Fruit fly (Drosophila melanogaster) whole organism, embryonic: Measurements from ENCODE around the gene CG6800.
A peak's percentile ranks its signal among the peaks of the same experiment; 100 is the strongest.

ENCODE experiments used
- Asciz ChIP-seq: fragments of 200-800 bp; sonication (Bioruptor generic); optimal IDR thresholded peaks from 2 replicates; lab custom pipeline; 2017; ENCODE audit warnings: missing biosample characterization, mild to moderate bottlenecking, missing genetic modification characterization, missing genetic modification reagents
- B-H1 ChIP-seq: fragments of 200-800 bp; sonication (Bioruptor generic); IDR thresholded peaks from 3 replicates; pipeline ENCODE4 v1.3.6; 2022; ENCODE audit warnings: missing biosample characterization, missing genetic modification characterization
- Blimp-1 ChIP-seq: fragments of 200-800 bp; sonication (Bioruptor generic); optimal IDR thresholded peaks from 3 replicates; lab custom pipeline; 2018; ENCODE audit warnings: missing biosample characterization, missing genetic modification characterization, mild to moderate bottlenecking, moderate library complexity, missing genetic modification reagents
- CG11696 ChIP-seq: fragments of 200-800 bp; sonication (Bioruptor generic); IDR thresholded peaks from 2 replicates; pipeline ENCODE4 v1.3.6; 2022; ENCODE audit warnings: missing biosample characterization, missing genetic modification characterization
- CG13296 ChIP-seq: fragments of 200-800 bp; sonication (Bioruptor generic); optimal IDR thresholded peaks from 3 replicates; lab custom pipeline; 2018; ENCODE audit warnings: missing biosample characterization, mild to moderate bottlenecking, missing genetic modification characterization
- CG14710 ChIP-seq: fragments of 200-800 bp; sonication (Bioruptor generic); optimal IDR thresholded peaks from 3 replicates; lab custom pipeline; 2019; ENCODE audit warnings: missing biosample characterization, mild to moderate bottlenecking, missing genetic modification characterization, moderate library complexity
- CG15514 ChIP-seq: fragments of 200-800 bp; sonication (Bioruptor generic); optimal IDR thresholded peaks from 3 replicates; lab custom pipeline; 2017; ENCODE audit warnings: missing biosample characterization, missing genetic modification characterization, mild to moderate bottlenecking, moderate library complexity, missing genetic modification reagents
- CG17385 ChIP-seq: fragments of 200-800 bp; sonication (Bioruptor generic); optimal IDR thresholded peaks from 3 replicates; lab custom pipeline; 2018; ENCODE audit warnings: missing biosample characterization, mild to moderate bottlenecking, missing genetic modification characterization
- CG1792 ChIP-seq: fragments of 200-800 bp; sonication (Bioruptor generic); optimal IDR thresholded peaks from 2 replicates; lab custom pipeline; 2016; ENCODE audit warnings: missing biosample characterization, missing genetic modification characterization
- CG18262 ChIP-seq: fragments of 200-800 bp; optimal IDR thresholded peaks from 3 replicates; lab custom pipeline; 2019; ENCODE audit warnings: missing biosample characterization, mild to moderate bottlenecking, missing genetic modification characterization, moderate library complexity
- CG18619 ChIP-seq: fragments of 200-800 bp; sonication (Bioruptor generic); optimal IDR thresholded peaks from 3 replicates; lab custom pipeline; 2017; ENCODE audit warnings: missing biosample characterization, mild to moderate bottlenecking, missing genetic modification characterization
- CG2116 ChIP-seq: fragments of 200-800 bp; sonication (Bioruptor generic); optimal IDR thresholded peaks from 3 replicates; lab custom pipeline; 2018; ENCODE audit warnings: missing biosample characterization, mild to moderate bottlenecking, missing genetic modification characterization
- CG2889 ChIP-seq: fragments of 200-800 bp; sonication (Bioruptor generic); IDR thresholded peaks from 3 replicates; pipeline ENCODE4 v1.3.6; 2022; ENCODE audit warnings: missing biosample characterization, missing genetic modification characterization
- CG31365 ChIP-seq: fragments of 200-800 bp; sonication (Bioruptor generic); optimal IDR thresholded peaks from 2 replicates; lab custom pipeline; 2018; ENCODE audit warnings: missing biosample characterization, mild to moderate bottlenecking, missing genetic modification characterization
- CG4424 ChIP-seq: fragments of 200-800 bp; sonication (Bioruptor generic); optimal IDR thresholded peaks from 3 replicates; lab custom pipeline; 2016; ENCODE audit warnings: missing biosample characterization, missing genetic modification characterization
- CG6175 ChIP-seq: fragments of 200-800 bp; sonication (Bioruptor generic); IDR thresholded peaks from 3 replicates; pipeline ENCODE4 v1.3.6; 2022; ENCODE audit warnings: missing biosample characterization, missing genetic modification characterization
- CG6254 ChIP-seq: fragments of 200-800 bp; sonication (Bioruptor generic); optimal IDR thresholded peaks from 3 replicates; lab custom pipeline; 2017; ENCODE audit warnings: mild to moderate bottlenecking, missing biosample characterization, missing genetic modification reagents, missing genetic modification characterization
- CG7556 ChIP-seq: fragments of 200-800 bp; sonication (Bioruptor generic); optimal IDR thresholded peaks from 2 replicates; lab custom pipeline; 2017; ENCODE audit warnings: missing biosample characterization, mild to moderate bottlenecking, missing genetic modification characterization
- CG8359 ChIP-seq: fragments of 200-800 bp; sonication (Bioruptor generic); optimal IDR thresholded peaks from 2 replicates; lab custom pipeline; 2017; ENCODE audit warnings: missing biosample characterization, mild to moderate bottlenecking, missing genetic modification characterization, borderline replicate concordance
- CoRest ChIP-seq: fragments of 200-800 bp; sonication (Bioruptor generic); optimal IDR thresholded peaks from 3 replicates; lab custom pipeline; 2018; ENCODE audit warnings: missing biosample characterization, mild to moderate bottlenecking, missing genetic modification characterization, moderate library complexity
- Dfd ChIP-seq, 2 experiments: fragments of >200 bp; optimal IDR thresholded peaks; 2 replicates each; lab custom pipeline; 2017; ENCODE audit warnings: missing biosample characterization in 2 of 2, missing genetic modification characterization in 2 of 2
- HLH3B ChIP-seq: fragments of 200-800 bp; sonication (Bioruptor generic); IDR thresholded peaks from 2 replicates; pipeline ENCODE4 v1.3.6; 2022; ENCODE audit warnings: missing biosample characterization, missing genetic modification characterization
- Hmr ChIP-seq: fragments of 200-800 bp; sonication (Bioruptor generic); optimal IDR thresholded peaks from 3 replicates; lab custom pipeline; 2017; ENCODE audit warnings: mild to moderate bottlenecking, missing biosample characterization, missing genetic modification reagents, missing genetic modification characterization
- Hr39 ChIP-seq: fragments of >200 bp; optimal IDR thresholded peaks from 2 replicates; lab custom pipeline; 2017
- Hr78 ChIP-seq, 2 experiments: fragments of 200-800 bp in 1 of 2; fragments of >200 bp in 1 of 2; sonication (Bioruptor generic) in 1 of 2; optimal IDR thresholded peaks; 2 replicates each; lab custom pipeline; 2017 to 2019; ENCODE audit warnings: missing biosample characterization in 2 of 2, missing genetic modification characterization in 2 of 2, mild to moderate bottlenecking in 1 of 2, moderate library complexity in 1 of 2
- Med ChIP-seq: fragments of 200-800 bp; sonication (Bioruptor generic); peaks from one replicate; lab custom pipeline; 2016; ENCODE audit warnings: missing biosample characterization, missing genetic modification characterization, mild to moderate bottlenecking, inconsistent platforms, moderate library complexity
- NK7.1 ChIP-seq: fragments of 200-800 bp; sonication (Bioruptor generic); optimal IDR thresholded peaks from 3 replicates; lab custom pipeline; 2016; ENCODE audit warnings: missing biosample characterization, missing genetic modification characterization
- Pdp1 ChIP-seq, 2 experiments: fragments of 200-800 bp; sonication (Bioruptor generic); optimal IDR thresholded peaks; 3 replicates each; lab custom pipeline; 2016; ENCODE audit warnings: missing biosample characterization in 2 of 2, missing genetic modification characterization in 2 of 2, mild to moderate bottlenecking in 1 of 2, moderate library complexity in 1 of 2
- Sox100B ChIP-seq: fragments of 200-800 bp; sonication (Bioruptor generic); optimal IDR thresholded peaks from 3 replicates; lab custom pipeline; 2018; ENCODE audit warnings: missing biosample characterization, mild to moderate bottlenecking, missing genetic modification characterization
- Sox102F ChIP-seq: fragments of 200-800 bp; sonication (Bioruptor generic); optimal IDR thresholded peaks from 2 replicates; lab custom pipeline; 2018; ENCODE audit warnings: missing biosample characterization, mild to moderate bottlenecking, missing genetic modification characterization, moderate library complexity
- Taf1 ChIP-seq: fragments of 200-800 bp; sonication (Bioruptor generic); IDR thresholded peaks from 2 replicates; pipeline ENCODE4 v1.3.6; 2022; ENCODE audit warnings: missing biosample characterization, missing genetic modification characterization
- al ChIP-seq: fragments of 200-800 bp; sonication (Bioruptor generic); IDR thresholded peaks from 2 replicates; pipeline ENCODE4 v1.3.6; 2022; ENCODE audit warnings: missing biosample characterization, missing genetic modification characterization
- dmrt11E ChIP-seq: fragments of 200-800 bp; sonication (Bioruptor generic); optimal IDR thresholded peaks from 3 replicates; lab custom pipeline; 2018; ENCODE audit warnings: missing biosample characterization, mild to moderate bottlenecking, missing genetic modification characterization, moderate library complexity
- fd96Cb ChIP-seq: fragments of 200-800 bp; sonication (Bioruptor generic); optimal IDR thresholded peaks from 2 replicates; lab custom pipeline; 2018; ENCODE audit warnings: missing biosample characterization, mild to moderate bottlenecking, missing genetic modification characterization, moderate library complexity
- hkb ChIP-seq, 2 experiments: fragments of 200-800 bp in 1 of 2; fragments of >200 bp in 1 of 2; sonication (Bioruptor generic) in 1 of 2; IDR thresholded peaks in 1 of 2; optimal IDR thresholded peaks in 1 of 2; 2 replicates each; pipeline versions ENCODE4 v1.3.6 to Lab custom; 2017 to 2022; ENCODE audit warnings: missing biosample characterization in 1 of 2, missing genetic modification characterization in 1 of 2
- lab ChIP-seq: fragments of 200-800 bp; sonication (Bioruptor generic); optimal IDR thresholded peaks from 3 replicates; lab custom pipeline; 2017; ENCODE audit warnings: missing biosample characterization, missing genetic modification characterization, mild to moderate bottlenecking, moderate library complexity, missing genetic modification reagents
- lilli ChIP-seq: fragments of 200-800 bp; sonication (Bioruptor generic); optimal IDR thresholded peaks from 3 replicates; lab custom pipeline; 2016; ENCODE audit warnings: missing biosample characterization, missing genetic modification characterization
- lov ChIP-seq, 2 experiments: fragments of 200-800 bp in 1 of 2; fragments of >200 bp in 1 of 2; sonication (Bioruptor generic) in 1 of 2; IDR thresholded peaks in 1 of 2; optimal IDR thresholded peaks in 1 of 2; 2 replicates in 1 of 2; 3 replicates in 1 of 2; pipeline versions ENCODE4 v1.3.6 to Lab custom; 2017 to 2022; ENCODE audit warnings: missing biosample characterization in 1 of 2, missing genetic modification characterization in 1 of 2
- nau ChIP-seq: fragments of 200-800 bp; sonication (Bioruptor generic); optimal IDR thresholded peaks from 3 replicates; lab custom pipeline; 2017; ENCODE audit warnings: missing biosample characterization, mild to moderate bottlenecking, missing genetic modification characterization, missing genetic modification reagents
- pan ChIP-seq, 4 experiments: fragments of >200 bp in 3 of 4; fragments of 200-800 bp in 1 of 4; sonication (Bioruptor generic) in 1 of 4; optimal IDR thresholded peaks in 3 of 4; IDR thresholded peaks in 1 of 4; 2 replicates each; pipeline versions ENCODE4 v1.3.6 to Lab custom; 2017 to 2022; ENCODE audit warnings: missing biosample characterization in 2 of 4, missing genetic modification characterization in 2 of 4, mixed read lengths in 1 of 4
- row ChIP-seq: fragments of 200-800 bp; sonication (Bioruptor generic); IDR thresholded peaks from 3 replicates; pipeline ENCODE4 v1.3.6; 2022; ENCODE audit warnings: missing biosample characterization, missing genetic modification characterization
- sisA ChIP-seq: fragments of 200-800 bp; sonication (Bioruptor generic); IDR thresholded peaks from 2 replicates; pipeline ENCODE4 v1.3.6; 2022; ENCODE audit warnings: missing biosample characterization, missing genetic modification characterization
- sqz ChIP-seq: fragments of 200-800 bp; sonication (Bioruptor generic); optimal IDR thresholded peaks from 3 replicates; lab custom pipeline; 2018; ENCODE audit warnings: missing biosample characterization, mild to moderate bottlenecking, missing genetic modification characterization
- sr ChIP-seq: fragments of 200-800 bp; sonication (Bioruptor generic); IDR thresholded peaks from 3 replicates; pipeline ENCODE4 v1.3.6; 2022; ENCODE audit warnings: missing biosample characterization, missing genetic modification characterization
- tin ChIP-seq: fragments of 200-800 bp; sonication (Bioruptor generic); optimal IDR thresholded peaks from 3 replicates; lab custom pipeline; 2016; ENCODE audit warnings: missing biosample characterization, missing genetic modification characterization
- zen ChIP-seq: fragments of 200-800 bp; sonication (Bioruptor generic); optimal IDR thresholded peaks from 3 replicates; lab custom pipeline; 2018; ENCODE audit warnings: missing biosample characterization, mild to moderate bottlenecking, missing genetic modification characterization, moderate library complexity

Gene CG6800

DNA sequence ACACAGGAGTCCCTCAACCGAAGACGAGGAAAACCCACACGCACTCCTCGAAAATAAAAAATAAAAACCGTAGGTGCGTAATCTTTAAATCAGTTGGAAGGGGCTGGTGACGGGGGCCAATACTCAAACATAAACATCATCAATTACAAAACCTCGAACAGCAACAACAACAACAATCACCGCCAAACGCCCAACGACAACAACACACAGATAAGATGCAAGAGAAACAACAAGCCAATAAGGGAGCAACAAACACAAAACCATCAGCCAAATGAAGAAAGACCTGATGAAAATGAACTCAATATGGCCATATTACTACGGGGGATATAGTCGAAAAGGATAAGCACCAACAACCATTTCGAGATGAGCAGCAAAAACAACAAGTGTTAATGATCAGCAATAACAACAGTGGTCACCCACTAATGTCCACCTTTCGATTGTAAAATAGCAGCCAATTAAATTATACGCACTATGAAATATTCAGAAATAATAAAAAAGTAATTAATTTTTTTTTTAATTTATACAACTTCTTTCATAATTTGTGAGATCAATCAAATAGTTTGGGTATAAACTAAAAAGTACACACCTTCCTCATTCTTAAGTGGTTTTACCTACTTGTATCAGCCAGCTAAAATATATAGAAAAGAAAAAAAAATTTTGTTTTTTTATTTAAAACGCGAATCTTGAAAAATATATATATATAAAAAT lies 47.9 kb downstream of the CG6800 start (continued):
- TF ChIP-seq CG7556 (GFP tag; lab: Kevin White, UChicago) (peak; percentile 45), pan (optimal IDR thresholded peaks at IDR 0.05; lab: Kevin White, UChicago) (no peak), pan (GFP tag; optimal IDR thresholded peaks at IDR 0.05 in 1 of 2, IDR thresholded peaks at IDR 0.05 in 1 of 2) (no peak), NK7.1 (GFP tag; lab: Kevin White, UChicago) (no peak), CG1792 (GFP tag; lab: Kevin White, UChicago) (no peak), tin (GFP tag; lab: Kevin White, UChicago) (peak; percentile 33), CG18619 (GFP tag; lab: Kevin White, UChicago) (peak; percentile 6), CG15514 (GFP tag; lab: Kevin White, UChicago) (no peak), row (GFP tag; lab: Robert Waterston, UW) (peak; percentile 59), CG11696 (GFP tag; lab: Robert Waterston, UW) (no peak), CG31365 (tag; lab: Kevin White, UChicago) (no peak), Asciz (GFP tag; lab: Kevin White, UChicago) (peak; percentile 54), fd96Cb (peak; percentile 58), Taf1 (no peak), Pdp1 (GFP tag; optimal IDR thresholded peaks at IDR 0.05; lab: Kevin White, UChicago) (peak in 1 of 2 experiments; percentile 4), Hmr (peak; percentile 2), sr (GFP tag; lab: Robert Waterston, UW) (peak; percentile 45; the same call in 1 of the 3 replicates), lov (optimal IDR thresholded peaks at IDR 0.05; lab: Kevin White, UChicago) (no peak), lov (GFP tag; IDR thresholded peaks at IDR 0.05; lab: Robert Waterston, UW) (no peak), CG6175 (no peak), CG18262 (tag; lab: Kevin White, UChicago) (peak; percentile 70), CG2889 (no peak), nau (no peak), Hr78 (GFP tag; optimal IDR thresholded peaks at IDR 0.05; lab: Kevin White, UChicago) (no peak), CG4424 (GFP tag; lab: Kevin White, UChicago) (peak; percentile 68), CoRest (peak; percentile 21), CG8359 (GFP tag; lab: Kevin White, UChicago) (no peak), al (GFP tag; lab: Robert Waterston, UW) (no peak), CG17385 (GFP tag; lab: Kevin White, UChicago) (peak; percentile 6), CG2116 (GFP tag; lab: Kevin White, UChicago) (peak; percentile 4), B-H1 (0 out of 3 replicates have a peak, but pooled peaks have one; percentile 13), hkb (optimal IDR thresholded peaks at IDR 0.05; lab: Kevin White, UChicago) (no peak), hkb (GFP tag; IDR thresholded peaks at IDR 0.05; lab: Robert Waterston, UW) (peak; percentile 30), CG6254 (peak; percentile 44), sisA (peak; percentile 21; the same call in 1 of the 2 replicates), HLH3B (GFP tag; lab: Robert Waterston, UW) (0 out of 2 replicates have a peak, but pooled peaks have one; percentile 12), CG13296 (GFP tag; lab: Kevin White, UChicago) (peak; percentile 29), sqz (GFP tag; lab: Kevin White, UChicago) (peak; percentile 37), Blimp-1 (GFP tag; lab: Kevin White, UChicago) (peak; percentile 40), Hr39 (no peak), zen (tag; lab: Kevin White, UChicago) (peak; percentile 30), lilli (GFP tag; lab: Kevin White, UChicago) (no peak), Dfd (GFP tag; optimal IDR thresholded peaks at IDR 0.05; lab: Kevin White, UChicago) (no peak), Sox100B (GFP tag; lab: Kevin White, UChicago) (peak; percentile 63), lab (GFP tag; lab: Kevin White, UChicago) (peak; percentile 25), CG14710 (peak; percentile 76), dmrt11E (tag; lab: Kevin White, UChicago) (peak; percentile 67), Med (GFP tag; lab: Kevin White, UChicago) (peak; percentile 20), Sox102F (peak; percentile 10)
